Worm (Caenorhabditis elegans): ENCODE data around the gene pgph-3.

pgph-3 gene

DNA sequence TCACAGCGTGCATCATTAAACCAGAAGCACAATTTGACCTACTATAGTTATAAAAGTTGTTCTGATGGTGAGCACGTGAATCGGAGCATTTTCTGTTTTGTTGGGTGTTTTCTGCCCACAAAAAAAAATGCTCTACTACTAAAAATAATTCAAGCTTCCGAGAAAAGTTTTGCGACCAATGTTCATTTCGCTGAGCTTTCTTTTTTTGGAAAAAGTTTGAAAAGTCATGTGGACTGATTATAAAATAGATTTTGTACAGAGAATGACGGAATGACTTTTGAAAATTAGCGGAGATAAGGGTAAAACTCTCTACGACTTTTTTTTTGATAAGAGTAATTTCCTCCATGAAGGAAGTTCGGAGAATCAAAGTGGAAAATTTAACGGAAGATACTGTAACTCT is 5.9 kb upstream of the pgph-3 start:
- TF ChIP-seq Y67H2A.10 (GFP tag; conservative IDR thresholded peaks at IDR 0.05) (no peak), nhr-80 (tag; optimal IDR thresholded peaks at IDR 0.05) (peak; percentile 44), ztf-26 (tag; optimal IDR thresholded peaks at IDR 0.05) (no peak), ztf-6 (GFP tag; IDR thresholded peaks at IDR 0.05) (no peak)

DNA sequence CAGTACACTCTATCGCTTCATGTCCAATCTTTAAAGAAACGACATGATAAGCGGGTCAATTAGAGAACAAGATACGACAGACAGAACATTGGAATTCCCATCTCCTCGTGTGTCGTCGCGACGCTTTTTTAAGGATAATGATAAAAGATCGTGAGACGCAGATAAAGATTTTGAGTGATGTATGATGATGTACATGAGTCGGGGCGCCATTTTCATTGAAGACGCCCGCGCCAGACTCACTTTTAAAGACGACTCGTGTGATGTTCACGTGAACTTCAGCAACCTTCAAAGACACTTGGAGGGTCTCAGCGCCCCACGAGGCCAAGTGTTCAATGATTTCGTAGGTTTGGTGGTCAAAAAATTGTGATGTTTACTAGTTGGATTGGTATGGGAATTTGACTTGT is 4.6 kb upstream of the pgph-3 start:
- peak; percentile 77 for TF ChIP-seq nhr-80 (tag; optimal IDR thresholded peaks at IDR 0.05)
- TF ChIP-seq mcd-1 (GFP tag; IDR thresholded peaks at IDR 0.05): peak; percentile 42
- peak; percentile 42 for TF ChIP-seq chd-7 (tag; optimal IDR thresholded peaks at IDR 0.05)
- no peak for TF ChIP-seq pha-4 (tag; optimal IDR thresholded peaks at IDR 0.05)
- TF ChIP-seq hlh-12 (tag; optimal IDR thresholded peaks at IDR 0.05): no peak
- no peak for TF ChIP-seq hrde-1 (tag; optimal IDR thresholded peaks at IDR 0.05; ENCODE audit: borderline replicate concordance)
- no peak for TF ChIP-seq repo-1 (tag; optimal IDR thresholded peaks at IDR 0.05)
- peak; percentile 26 for TF ChIP-seq die-1 (tag; optimal IDR thresholded peaks at IDR 0.05)
- TF ChIP-seq K12H6.12 (tag; optimal IDR thresholded peaks at IDR 0.05): peak; percentile 18
- peak; percentile 89 for TF ChIP-seq somi-1 (GFP tag; optimal IDR thresholded peaks at IDR 0.05)
- TF ChIP-seq ztf-28 (GFP tag; IDR thresholded peaks at IDR 0.05): no peak
- no peak for TF ChIP-seq F23B12.7 (tag; optimal IDR thresholded peaks at IDR 0.05; ENCODE audit: insufficient read depth)
- no peak for TF ChIP-seq bed-1 (GFP tag; IDR thresholded peaks at IDR 0.05)
- peak; percentile 65 for TF ChIP-seq nfyb-1 (GFP tag; IDR thresholded peaks at IDR 0.05)
- peak; percentile 37; the same call in 1 of the 2 replicates for TF ChIP-seq C06A6.2 (GFP tag; conservative IDR thresholded peaks at IDR 0.05)
- TF ChIP-seq lin-40 (tag; optimal IDR thresholded peaks at IDR 0.05): peak; percentile 82
- TF ChIP-seq tbp1 (GFP tag; optimal IDR thresholded peaks at IDR 0.05): peak; percentile 15
- TF ChIP-seq madf-3 (GFP tag; IDR thresholded peaks at IDR 0.05): 0 out of 2 replicates have a peak, but pooled peaks have one; percentile 33
- peak; percentile 64 for TF ChIP-seq F22D6.2 (tag; optimal IDR thresholded peaks at IDR 0.05)
- TF ChIP-seq ztf-26 (tag; optimal IDR thresholded peaks at IDR 0.05): peak; percentile 56

DNA sequence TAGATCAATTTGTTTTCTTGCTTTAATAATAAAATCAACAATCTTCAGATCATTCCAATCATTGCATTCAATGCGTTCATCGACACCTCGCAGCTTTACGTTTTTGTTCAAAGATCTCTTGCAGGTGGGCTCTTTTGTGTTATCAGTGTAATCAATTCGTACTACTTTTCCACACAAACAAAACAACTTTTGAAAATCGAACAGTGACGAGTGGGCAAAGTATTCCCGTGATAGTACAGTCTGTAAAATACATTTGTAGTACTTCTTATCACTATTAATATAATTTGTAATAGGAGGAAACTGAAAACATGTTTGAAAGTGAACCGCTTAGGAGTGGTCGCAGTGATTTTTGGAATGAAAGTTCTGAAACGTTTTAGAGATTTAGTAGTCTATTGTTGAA is 1.4 kb upstream of the pgph-3 start, which contains the start of gene pgph-2:
Gene pgph-2 (plus strand): TSS at position 47 of the 400 bp plus-strand sequence.
- TF ChIP-seq ceh-100 (GFP tag; IDR thresholded peaks at IDR 0.05) (no peak), ekl-4 (GFP tag; IDR thresholded peaks at IDR 0.05) (no peak), F37B4.10 (GFP tag; IDR thresholded peaks at IDR 0.05) (no peak), T07F8.4 (tag; optimal IDR thresholded peaks at IDR 0.05) (no peak), sea-2 (GFP tag; IDR thresholded peaks at IDR 0.05) (no peak), F57C9.4 (tag; optimal IDR thresholded peaks at IDR 0.05) (no peak), egl-18 (GFP tag; IDR thresholded peaks at IDR 0.05) (no peak), xnd-1 (tag; optimal IDR thresholded peaks at IDR 0.05) (no peak), F49E8.2 (tag; optimal IDR thresholded peaks at IDR 0.05; ENCODE audit: insufficient read depth) (no peak), F57A8.1 (GFP tag; optimal IDR thresholded peaks at IDR 0.05) (no peak), ztf-28 (GFP tag; IDR thresholded peaks at IDR 0.05) (no peak)

ce11 chrV:5760132-5760531 is 3.5 kb downstream of the pgph-3 start, which contains the start of gene C53A3.1:
TSS of gene C53A3.1 (minus strand) at chrV:5760232.
- no peak for TF ChIP-seq D2030.7 (GFP tag; IDR thresholded peaks at IDR 0.05)
- no peak for TF ChIP-seq xnd-1 (tag; optimal IDR thresholded peaks at IDR 0.05)
- TF ChIP-seq aptf-2 (GFP tag; conservative IDR thresholded peaks at IDR 0.05): no peak
- TF ChIP-seq hrde-1 (tag; optimal IDR thresholded peaks at IDR 0.05; ENCODE audit: borderline replicate concordance): no peak
- no peak for TF ChIP-seq egl-44 (GFP tag; IDR thresholded peaks at IDR 0.05)
- no peak for TF ChIP-seq madf-6 (GFP tag; IDR thresholded peaks at IDR 0.05)
- TF ChIP-seq C17E4.6 (GFP tag; IDR thresholded peaks at IDR 0.05): no peak
- no peak for TF ChIP-seq ceh-27 (GFP tag; optimal IDR thresholded peaks at IDR 0.05)
- TF ChIP-seq sptf-2 (GFP tag; optimal IDR thresholded peaks at IDR 0.05): no peak
- no peak for TF ChIP-seq athp-1 (tag; optimal IDR thresholded peaks at IDR 0.05)
- no peak for TF ChIP-seq madf-10 (tag; optimal IDR thresholded peaks at IDR 0.05)
- no peak for TF ChIP-seq K12H6.12 (tag; optimal IDR thresholded peaks at IDR 0.05)
- no peak for TF ChIP-seq egl-18 (GFP tag; IDR thresholded peaks at IDR 0.05)
- no peak for TF ChIP-seq nhr-90 (tag; optimal IDR thresholded peaks at IDR 0.05)
- TF ChIP-seq ztf-3 (GFP tag; optimal IDR thresholded peaks at IDR 0.05): no peak
- TF ChIP-seq lin-35 (GFP tag; optimal IDR thresholded peaks at IDR 0.05): no peak
